Worm (Caenorhabditis elegans) whole organism, late embryonic: ENCODE data around the gene C07E3.4.

ENCODE experiments used
- C08G9.2 ChIP-seq: sonication (generic microtip); optimal IDR thresholded peaks from 2 replicates; lab custom pipeline; 2016; ENCODE audit warnings: mild to moderate bottlenecking, missing genetic modification characterization, moderate library complexity, missing compliant biosample characterization
- ama-1 ChIP-seq: fragments of 150-350 bp; optimal IDR thresholded peaks from 2 replicates; lab custom pipeline; 2014
- ceh-14 ChIP-seq: sonication (generic microtip); optimal IDR thresholded peaks from 2 replicates; lab custom pipeline; 2016; ENCODE audit warnings: missing genotype, missing genetic modification characterization, missing compliant biosample characterization
- ceh-22 ChIP-seq: sonication (generic microtip); optimal IDR thresholded peaks from 2 replicates; lab custom pipeline; 2017; ENCODE audit warnings: missing biosample characterization, missing genetic modification characterization
- ceh-45 ChIP-seq: fragments of 200-800 bp; sonication (Bioruptor generic); IDR thresholded peaks from 2 replicates; pipeline ENCODE4 v1.3.6; 2022; ENCODE audit warnings: missing genetic modification reagents, missing genetic modification characterization, missing compliant biosample characterization
- ceh-9 ChIP-seq: sonication (generic microtip); optimal IDR thresholded peaks from 2 replicates; lab custom pipeline; 2016; ENCODE audit warnings: mild to moderate bottlenecking, missing genetic modification characterization, inconsistent platforms, missing compliant biosample characterization
- che-1 ChIP-seq: sonication (generic microtip); optimal IDR thresholded peaks from 2 replicates; lab custom pipeline; 2016; ENCODE audit warnings: mild to moderate bottlenecking, missing genetic modification characterization, missing compliant biosample characterization
- elt-2 ChIP-seq: sonication (generic microtip); optimal IDR thresholded peaks from 2 replicates; lab custom pipeline; 2016; ENCODE audit warnings: missing genetic modification reagents, missing genetic modification characterization, missing compliant biosample characterization
- elt-4 ChIP-seq: sonication (generic microtip); optimal IDR thresholded peaks from 2 replicates; lab custom pipeline; 2016; ENCODE audit warnings: missing genetic modification characterization, missing compliant biosample characterization
- eyg-1 ChIP-seq: sonication (generic microtip); optimal IDR thresholded peaks from 2 replicates; lab custom pipeline; 2016; ENCODE audit warnings: missing genotype, missing genetic modification characterization, missing compliant biosample characterization
- hlh-6 ChIP-seq: sonication (generic microtip); optimal IDR thresholded peaks from 2 replicates; lab custom pipeline; 2016; ENCODE audit warnings: missing genotype, missing genetic modification characterization, missing compliant biosample characterization
- hlh-8 ChIP-seq: sonication (generic microtip); optimal IDR thresholded peaks from 2 replicates; lab custom pipeline; 2016; ENCODE audit warnings: missing genotype, missing genetic modification characterization, missing compliant biosample characterization
- lim-6 ChIP-seq: sonication (generic microtip); optimal IDR thresholded peaks from 2 replicates; lab custom pipeline; 2016; ENCODE audit warnings: missing genetic modification characterization, missing compliant biosample characterization
- lin-11 ChIP-seq: fragments of 200-800 bp; sonication (Bioruptor generic); optimal IDR thresholded peaks from 2 replicates; lab custom pipeline; 2018; ENCODE audit warnings: mild to moderate bottlenecking, missing genetic modification characterization, missing compliant biosample characterization
- madf-2 ChIP-seq: sonication (generic microtip); optimal IDR thresholded peaks from 2 replicates; lab custom pipeline; 2017; ENCODE audit warnings: missing genetic modification characterization, missing compliant biosample characterization
- pat-9 ChIP-seq: fragments of 200-800 bp; sonication (Bioruptor generic); optimal IDR thresholded peaks from 2 replicates; lab custom pipeline; 2018; ENCODE audit warnings: mild to moderate bottlenecking, missing genetic modification characterization, moderate library complexity, missing compliant biosample characterization
- pha-4 ChIP-seq: fragments of 150-350 bp; optimal IDR thresholded peaks from 2 replicates; lab custom pipeline; 2018; ENCODE audit warnings: missing biosample characterization, missing genetic modification reagents, missing genetic modification characterization
- ref-2 ChIP-seq: sonication (generic microtip); optimal IDR thresholded peaks from 2 replicates; lab custom pipeline; 2016; ENCODE audit warnings: missing genetic modification characterization, missing compliant biosample characterization
- sox-4 ChIP-seq: sonication (generic microtip); optimal IDR thresholded peaks from 2 replicates; lab custom pipeline; 2017; ENCODE audit warnings: mild to moderate bottlenecking, missing genetic modification characterization, inconsistent platforms, missing compliant biosample characterization
- unc-3 ChIP-seq, 2 experiments: fragments of 200-800 bp in 1 of 2; sonication (Bioruptor generic) in 1 of 2; sonication (generic microtip) in 1 of 2; conservative IDR thresholded peaks in 1 of 2; optimal IDR thresholded peaks in 1 of 2; 2 replicates each; pipeline versions ENCODE4 v1.3.6 to Lab custom; 2016 to 2022; ENCODE audit warnings: missing compliant biosample characterization in 2 of 2, missing genetic modification characterization in 2 of 2, missing genetic modification reagents in 1 of 2
- unc-42 ChIP-seq: sonication (generic microtip); optimal IDR thresholded peaks from 2 replicates; lab custom pipeline; 2016; ENCODE audit warnings: missing genotype, missing genetic modification characterization, missing compliant biosample characterization
- unc-55 ChIP-seq: sonication (generic microtip); optimal IDR thresholded peaks from 2 replicates; lab custom pipeline; 2017; ENCODE audit warnings: missing biosample characterization, missing genetic modification reagents, missing genetic modification characterization
- zip-5 ChIP-seq: sonication (generic microtip); optimal IDR thresholded peaks from 2 replicates; lab custom pipeline; 2016; ENCODE audit warnings: missing genetic modification characterization, missing compliant biosample characterization

Gene C07E3.4

ce11 chrII:10396578-10396977 is 36.0 kb downstream of the C07E3.4 start, which contains the start of gene T09F3.5:
Gene T09F3.5 (plus strand): TSS chrII:10396878.
- TF ChIP-seq unc-55 (GFP tag; lab: Kevin White, UChicago) (no peak), unc-42 (no peak), ceh-45 (no peak), ama-1 (lab: Kevin White, UChicago) (no peak), ceh-22 (tag; lab: Kevin White, UChicago) (no peak), ceh-9 (no peak), elt-2 (tag; lab: Kevin White, UChicago) (no peak), sox-4 (no peak), lim-6 (tag; lab: Kevin White, UChicago) (no peak), ref-2 (tag; lab: Kevin White, UChicago) (no peak), pha-4 (tag; lab: Kevin White, UChicago) (no peak), hlh-6 (tag; lab: Kevin White, UChicago) (no peak), madf-2 (tag; lab: Kevin White, UChicago) (no peak), eyg-1 (tag; lab: Kevin White, UChicago) (no peak)

- TF ChIP-seq ama-1 (lab: Kevin White, UChicago) (no peak), elt-2 (tag; lab: Kevin White, UChicago) (peak; percentile 67)
These were observed 42.4 kb downstream of the C07E3.4 start for ce11 chrII:10402991-10403390.

ce11 chrII:10410989-10411388 is 50.4 kb downstream of the C07E3.4 start, which contains the start of gene E04D5.5:
Gene E04D5.5 (plus strand): TSS chrII:10411289.
- TF ChIP-seq elt-4 (tag; lab: Kevin White, UChicago) (no peak), C08G9.2 (tag; lab: Kevin White, UChicago) (no peak), lin-11 (tag; lab: Kevin White, UChicago) (no peak), che-1 (tag; lab: Kevin White, UChicago) (no peak), ceh-14 (tag; lab: Kevin White, UChicago) (no peak), hlh-8 (tag; lab: Kevin White, UChicago) (no peak), pat-9 (tag; lab: Kevin White, UChicago) (no peak), zip-5 (tag; lab: Kevin White, UChicago) (no peak), unc-3 (GFP tag; conservative IDR thresholded peaks at IDR 0.05; lab: Robert Waterston, UW) (no peak), unc-3 (tag; optimal IDR thresholded peaks at IDR 0.05; lab: Kevin White, UChicago) (no peak)
